Worm (Caenorhabditis elegans): Measurements from ENCODE around the gene mab-9.

The mab-9 gene

ce11 chrII:568776-569175 lies 53.0 kb downstream of the mab-9 start, which contains the start of gene W08F4.5:
Gene W08F4.5 (minus strand): TSS chrII:568876.
- TF ChIP-seq mdl-1 (tag; optimal IDR thresholded peaks at IDR 0.05): no peak

Measured in whole organism, L2 larva.